Worm (Caenorhabditis elegans) whole organism, L1 larva: Measurements from ENCODE around the gene str-37.

Source experiments
- F16B12.6 ChIP-seq: fragments of 150-350 bp; optimal IDR thresholded peaks from 2 replicates; lab custom pipeline; 2014; ENCODE audit warnings: missing biosample characterization, missing genetic modification characterization
- Y116A8C.19 ChIP-seq: sonication (generic microtip); optimal IDR thresholded peaks from 2 replicates; lab custom pipeline; 2016; ENCODE audit warnings: missing compliant biosample characterization, missing genetic modification characterization, borderline replicate concordance
- aha-1 ChIP-seq: fragments of 150-350 bp; optimal IDR thresholded peaks from 2 replicates; lab custom pipeline; 2014; ENCODE audit warnings: missing biosample characterization, missing genetic modification characterization
- alr-1 ChIP-seq: fragments of 200-800 bp; sonication (Bioruptor generic); optimal IDR thresholded peaks from 2 replicates; lab custom pipeline; 2018; ENCODE audit warnings: borderline replicate concordance, mild to moderate bottlenecking, missing genetic modification characterization, missing compliant biosample characterization
- ama-1 ChIP-seq: fragments of 150-350 bp; optimal IDR thresholded peaks from 2 replicates; lab custom pipeline; 2014
- blmp-1 ChIP-seq: fragments of 150-350 bp; optimal IDR thresholded peaks from 2 replicates; lab custom pipeline; 2014; ENCODE audit warnings: missing biosample characterization, missing genetic modification characterization
- ceh-63 ChIP-seq: fragments of 200-800 bp; sonication (Bioruptor generic); optimal IDR thresholded peaks from 2 replicates; lab custom pipeline; 2018; ENCODE audit warnings: mild to moderate bottlenecking, missing genetic modification characterization, missing compliant biosample characterization
- ceh-8 ChIP-seq: fragments of 200-800 bp; sonication (Bioruptor generic); optimal IDR thresholded peaks from 2 replicates; lab custom pipeline; 2018; ENCODE audit warnings: mild to moderate bottlenecking, missing genetic modification characterization, moderate library complexity, missing compliant biosample characterization
- ceh-82 ChIP-seq, 3 experiments: fragments of 150-350 bp in 1 of 3; sonication (generic microtip) in 2 of 3; optimal IDR thresholded peaks; 2 replicates each; lab custom pipeline; 2014 to 2017; ENCODE audit warnings: missing biosample characterization in 3 of 3, missing genetic modification characterization in 3 of 3
- ces-1 ChIP-seq: fragments of 150-350 bp; optimal IDR thresholded peaks from 2 replicates; lab custom pipeline; 2014; ENCODE audit warnings: missing biosample characterization, missing genetic modification reagents, missing genetic modification characterization
- dsc-1 ChIP-seq: sonication (generic microtip); optimal IDR thresholded peaks from 2 replicates; lab custom pipeline; 2016; ENCODE audit warnings: mild to moderate bottlenecking, missing genetic modification characterization, missing compliant biosample characterization
- efl-1 ChIP-seq, 4 experiments: fragments of 150-350 bp; optimal IDR thresholded peaks in 3 of 4; peaks in 1 of 4; 1 replicate in 1 of 4; 2 replicates in 3 of 4; lab custom pipeline; 2014; ENCODE audit warnings: missing biosample characterization in 2 of 4, missing genetic modification characterization in 2 of 4, missing genetic modification reagents in 2 of 4
- egl-13 ChIP-seq: sonication (generic microtip); optimal IDR thresholded peaks from 2 replicates; lab custom pipeline; 2016; ENCODE audit warnings: missing genotype, missing genetic modification reagents, missing genetic modification characterization, missing compliant biosample characterization
- elt-3 ChIP-seq, 6 experiments: fragments of 150-350 bp in 1 of 6; sonication (generic microtip); optimal IDR thresholded peaks; 2 replicates each; lab custom pipeline; 2017 to 2018; ENCODE audit warnings: missing biosample characterization in 6 of 6, missing genetic modification characterization in 6 of 6, inconsistent platforms in 1 of 6
- fkh-10 ChIP-seq: sonication (generic microtip); optimal IDR thresholded peaks from 2 replicates; lab custom pipeline; 2017; ENCODE audit warnings: missing biosample characterization, missing genetic modification reagents, missing genetic modification characterization
- fos-1 ChIP-seq: fragments of 150-350 bp; optimal IDR thresholded peaks from 2 replicates; lab custom pipeline; 2014; ENCODE audit warnings: missing biosample characterization, missing genetic modification characterization
- hpl-2 ChIP-seq: fragments of 150-350 bp; optimal IDR thresholded peaks from 2 replicates; lab custom pipeline; 2014; ENCODE audit warnings: missing biosample characterization, missing genetic modification reagents, missing genetic modification characterization
- irx-1 ChIP-seq: sonication (generic microtip); optimal IDR thresholded peaks from 2 replicates; lab custom pipeline; 2016; ENCODE audit warnings: missing genetic modification characterization, missing compliant biosample characterization
- lin-13 ChIP-seq: fragments of 150-350 bp; optimal IDR thresholded peaks from 2 replicates; lab custom pipeline; 2014; ENCODE audit warnings: missing biosample characterization, missing genetic modification reagents, missing genetic modification characterization
- lin-14 ChIP-seq: fragments of 200-800 bp; sonication (Bioruptor generic); optimal IDR thresholded peaks from 2 replicates; lab custom pipeline; 2018; ENCODE audit warnings: mild to moderate bottlenecking, missing genetic modification characterization, moderate library complexity, missing compliant biosample characterization
- lin-15B ChIP-seq: fragments of 150-350 bp; sonication (generic microtip); optimal IDR thresholded peaks from 3 replicates; lab custom pipeline; 2014; ENCODE audit warnings: missing biosample characterization, missing genetic modification characterization
- lin-39 ChIP-seq: fragments of 150-350 bp; optimal IDR thresholded peaks from 2 replicates; lab custom pipeline; 2014; ENCODE audit warnings: missing biosample characterization, missing genetic modification reagents, missing genetic modification characterization
- lir-3 ChIP-seq: sonication (generic microtip); optimal IDR thresholded peaks from 2 replicates; lab custom pipeline; 2016; ENCODE audit warnings: mild to moderate bottlenecking, missing genetic modification characterization, moderate library complexity, missing compliant biosample characterization; ENCODE audit not compliant: poor library complexity
- lsy-2 ChIP-seq, 2 experiments: fragments of 150-350 bp; optimal IDR thresholded peaks; 2 replicates each; lab custom pipeline; 2014; ENCODE audit warnings: missing biosample characterization in 2 of 2, missing genetic modification characterization in 2 of 2
- mab-9 ChIP-seq: fragments of 200-800 bp; sonication (Bioruptor generic); IDR thresholded peaks from 2 replicates; pipeline ENCODE4 v1.3.6; 2022; ENCODE audit warnings: missing genetic modification reagents, missing genetic modification characterization, missing compliant biosample characterization
- mdl-1 ChIP-seq, 2 experiments: fragments of 150-350 bp; optimal IDR thresholded peaks; 2 replicates each; lab custom pipeline; 2014 to 2017; ENCODE audit warnings: missing biosample characterization in 2 of 2, missing genetic modification characterization in 2 of 2, inconsistent platforms in 1 of 2
- nhr-11 ChIP-seq: fragments of 150-350 bp; optimal IDR thresholded peaks from 2 replicates; lab custom pipeline; 2014; ENCODE audit warnings: missing biosample characterization, missing genetic modification characterization
- nhr-12 ChIP-seq: sonication (generic microtip); optimal IDR thresholded peaks from 2 replicates; lab custom pipeline; 2017; ENCODE audit warnings: missing biosample characterization, missing genetic modification characterization
- nhr-28 ChIP-seq: fragments of 150-350 bp; optimal IDR thresholded peaks from 2 replicates; lab custom pipeline; 2014; ENCODE audit warnings: missing biosample characterization, missing genetic modification characterization
- nhr-47 ChIP-seq: sonication (generic microtip); optimal IDR thresholded peaks from 2 replicates; lab custom pipeline; 2016; ENCODE audit warnings: mild to moderate bottlenecking, missing genetic modification characterization, moderate library complexity, missing compliant biosample characterization
- nhr-71 ChIP-seq: sonication (generic microtip); optimal IDR thresholded peaks from 2 replicates; lab custom pipeline; 2016; ENCODE audit warnings: mild to moderate bottlenecking, missing genetic modification characterization, moderate library complexity, missing compliant biosample characterization
- nhr-77 ChIP-seq: fragments of 150-350 bp; optimal IDR thresholded peaks from 2 replicates; lab custom pipeline; 2014; ENCODE audit warnings: missing biosample characterization, missing genetic modification characterization
- nhr-84 ChIP-seq: sonication (generic microtip); optimal IDR thresholded peaks from 2 replicates; lab custom pipeline; 2017; ENCODE audit warnings: missing biosample characterization, missing genetic modification characterization
- nhr-85 ChIP-seq: sonication (generic microtip); peaks from one replicate; lab custom pipeline; 2016; ENCODE audit warnings: missing genetic modification characterization, inconsistent platforms, missing compliant biosample characterization
- nhr-90 ChIP-seq: sonication (generic microtip); optimal IDR thresholded peaks from 2 replicates; lab custom pipeline; 2016; ENCODE audit warnings: mild to moderate bottlenecking, missing genetic modification characterization, missing compliant biosample characterization; ENCODE audit not compliant: poor library complexity
- pag-3 ChIP-seq: sonication (generic microtip); optimal IDR thresholded peaks from 2 replicates; lab custom pipeline; 2017; ENCODE audit warnings: missing genetic modification characterization, mild to moderate bottlenecking, missing compliant biosample characterization, antibody characterized with exemption, borderline replicate concordance; ENCODE audit not compliant: insufficient read depth
- pqm-1 ChIP-seq: sonication (generic microtip); optimal IDR thresholded peaks from 3 replicates; lab custom pipeline; 2017; ENCODE audit warnings: missing biosample characterization, missing genetic modification characterization
- rnt-1 ChIP-seq: sonication (generic microtip); optimal IDR thresholded peaks from 2 replicates; lab custom pipeline; 2016; ENCODE audit warnings: mild to moderate bottlenecking, missing genetic modification characterization, moderate library complexity, missing compliant biosample characterization
- skn-1 ChIP-seq: fragments of 150-350 bp; optimal IDR thresholded peaks from 2 replicates; lab custom pipeline; 2014; ENCODE audit warnings: missing biosample characterization, missing genetic modification characterization
- snpc-4 ChIP-seq: fragments of 150-350 bp; optimal IDR thresholded peaks from 2 replicates; lab custom pipeline; 2014; ENCODE audit warnings: missing biosample characterization, missing genetic modification characterization
- snu-23 ChIP-seq: sonication (generic microtip); optimal IDR thresholded peaks from 2 replicates; lab custom pipeline; 2016; ENCODE audit warnings: missing genetic modification characterization, missing compliant biosample characterization
- sup-37 ChIP-seq: fragments of 200-800 bp; sonication (Bioruptor generic); optimal IDR thresholded peaks from 2 replicates; lab custom pipeline; 2018; ENCODE audit warnings: mild to moderate bottlenecking, missing genetic modification characterization, missing compliant biosample characterization
- tbx-2 ChIP-seq: sonication (generic microtip); optimal IDR thresholded peaks from 2 replicates; lab custom pipeline; 2016; ENCODE audit warnings: missing genetic modification characterization, missing compliant biosample characterization
- tlp-1 ChIP-seq: fragments of 150-350 bp; optimal IDR thresholded peaks from 2 replicates; lab custom pipeline; 2014; ENCODE audit warnings: missing biosample characterization, missing genetic modification characterization
- unc-30 ChIP-seq: sonication (generic microtip); optimal IDR thresholded peaks from 2 replicates; lab custom pipeline; 2017; ENCODE audit warnings: missing biosample characterization, missing genetic modification characterization
- unc-62 ChIP-seq: fragments of 150-350 bp; optimal IDR thresholded peaks from 2 replicates; lab custom pipeline; 2014; ENCODE audit warnings: missing biosample characterization, missing genetic modification reagents, missing genetic modification characterization
- unc-98 ChIP-seq: fragments of 200-800 bp; sonication (Bioruptor generic); IDR thresholded peaks from 2 replicates; pipeline ENCODE4 v1.3.6; 2022; ENCODE audit warnings: missing genetic modification characterization, missing compliant biosample characterization
- vab-15 ChIP-seq: sonication (generic microtip); optimal IDR thresholded peaks from 2 replicates; lab custom pipeline; 2017; ENCODE audit warnings: missing genotype, mild to moderate bottlenecking, missing genetic modification characterization, missing compliant biosample characterization
- zip-4 ChIP-seq: fragments of 200-800 bp; sonication (Bioruptor generic); optimal IDR thresholded peaks from 2 replicates; lab custom pipeline; 2018; ENCODE audit warnings: mild to moderate bottlenecking, missing genetic modification characterization, moderate library complexity, missing compliant biosample characterization
- ztf-11 ChIP-seq, 2 experiments: sonication (generic microtip); optimal IDR thresholded peaks; 2 replicates each; lab custom pipeline; 2016 to 2017; ENCODE audit warnings: missing genetic modification characterization in 2 of 2, missing biosample characterization in 1 of 2, missing compliant biosample characterization in 1 of 2

Gene str-37

DNA sequence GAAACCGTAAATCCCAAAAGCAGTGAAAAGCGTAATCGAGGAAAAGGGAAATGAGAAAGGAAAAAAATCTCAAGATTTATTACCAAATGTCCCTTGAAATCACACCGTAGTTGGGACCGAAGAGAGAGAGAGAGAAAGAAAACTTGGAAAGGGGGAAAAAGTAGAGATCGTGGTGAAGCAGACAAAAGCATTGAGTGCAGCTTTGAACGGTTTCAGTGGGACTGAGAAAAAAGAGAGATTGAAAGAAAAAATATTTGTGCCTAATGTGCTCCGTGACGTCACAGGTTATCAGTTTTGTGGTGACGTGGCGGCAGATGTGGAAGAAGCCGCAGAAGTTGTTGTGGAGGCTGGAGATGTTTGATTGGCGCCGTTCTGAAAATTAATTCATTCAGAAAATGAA lies 42.7 kb downstream of the str-37 start:
- no peak for TF ChIP-seq lin-15B (tag; lab: Kevin White, UChicago)
- TF ChIP-seq tbx-2 (tag; lab: Kevin White, UChicago) = no peak
- no peak for TF ChIP-seq alr-1 (tag; lab: Kevin White, UChicago)
- no peak for TF ChIP-seq nhr-90
- peak; percentile 23 for TF ChIP-seq nhr-85 (tag; lab: Kevin White, UChicago)
- peak; percentile 63 for TF ChIP-seq blmp-1
- TF ChIP-seq Y116A8C.19 (tag; lab: Kevin White, UChicago) = no peak
- no peak for TF ChIP-seq ceh-82 (tag; optimal IDR thresholded peaks at IDR 0.05; lab: Kevin White, UChicago)
- no peak for TF ChIP-seq nhr-84 (tag; lab: Kevin White, UChicago)

DNA sequence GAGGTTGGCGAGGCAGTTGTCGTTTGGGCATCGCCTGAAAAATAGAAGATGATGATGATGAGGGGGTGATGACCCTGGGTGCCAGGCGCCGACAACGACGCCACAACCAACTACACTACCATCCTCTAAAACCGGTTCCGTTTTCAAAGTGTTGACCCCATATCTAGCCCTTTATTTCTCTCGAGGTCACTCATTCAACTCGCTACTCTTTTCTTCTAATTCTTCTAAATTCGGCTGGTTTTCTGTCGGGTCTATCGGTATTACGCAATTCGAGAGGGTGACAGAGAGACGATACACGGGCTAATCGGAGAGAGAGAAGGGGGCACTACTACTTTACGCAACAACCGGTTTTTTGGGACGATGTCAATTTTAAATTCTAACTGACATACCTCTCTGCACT lies 43.8 kb downstream of the str-37 start:
- TF ChIP-seq efl-1 (optimal IDR thresholded peaks at IDR 0.05; lab: Kevin White, UChicago) (peak; percentile 14 to 44), efl-1 (GFP tag; optimal IDR thresholded peaks at IDR 0.05 in 1 of 2; lab: Kevin White, UChicago) (peak in 1 of 2 experiments; percentile 94), hpl-2 (GFP tag; lab: Kevin White, UChicago) (peak; percentile 10), mdl-1 (tag; optimal IDR thresholded peaks at IDR 0.05; lab: Kevin White, UChicago) (peak in 1 of 2 experiments; percentile 68), alr-1 (tag; lab: Kevin White, UChicago) (no peak), dsc-1 (tag; lab: Kevin White, UChicago) (no peak), ama-1 (lab: Kevin White, UChicago) (no peak), nhr-47 (tag; lab: Kevin White, UChicago) (peak; percentile 60), lin-13 (GFP tag; lab: Kevin White, UChicago) (peak; percentile 54), egl-13 (tag; lab: Kevin White, UChicago) (no peak), sup-37 (GFP tag; lab: Kevin White, UChicago) (no peak), ces-1 (GFP tag; lab: Kevin White, UChicago) (no peak), fos-1 (tag; lab: Kevin White, UChicago) (peak; percentile 66), fkh-10 (GFP tag; lab: Kevin White, UChicago) (no peak), lin-14 (peak; percentile 96), lir-3 (tag; lab: Kevin White, UChicago) (peak; percentile 26), irx-1 (tag; lab: Kevin White, UChicago) (peak; percentile 62), nhr-71 (tag; lab: Kevin White, UChicago) (peak; percentile 86), nhr-85 (tag; lab: Kevin White, UChicago) (peak; percentile 100), lsy-2 (tag; optimal IDR thresholded peaks at IDR 0.05; lab: Kevin White, UChicago) (peak; percentile 63 to 75), nhr-28 (no peak), ceh-63 (GFP tag; lab: Kevin White, UChicago) (no peak), nhr-77 (tag; lab: Kevin White, UChicago) (peak; percentile 42), elt-3 (tag; optimal IDR thresholded peaks at IDR 0.05; lab: Kevin White, UChicago) (peak in 5 of 6 experiments; percentile 59 to 96 (median 93)), tbx-2 (tag; lab: Kevin White, UChicago) (peak; percentile 55), ztf-11 (tag; optimal IDR thresholded peaks at IDR 0.05; lab: Kevin White, UChicago) (no peak), F16B12.6 (tag; lab: Kevin White, UChicago) (no peak), nhr-12 (tag; lab: Kevin White, UChicago) (no peak), aha-1 (no peak), skn-1 (tag; lab: Kevin White, UChicago) (peak; percentile 5), vab-15 (no peak), rnt-1 (tag; lab: Kevin White, UChicago) (peak; percentile 38), unc-62 (GFP tag; lab: Kevin White, UChicago) (no peak), unc-30 (tag; lab: Kevin White, UChicago) (no peak), pqm-1 (no peak), snu-23 (GFP tag; lab: Kevin White, UChicago) (peak; percentile 92), ceh-8 (GFP tag; lab: Kevin White, UChicago) (no peak), snpc-4 (tag; lab: Kevin White, UChicago) (no peak), tlp-1 (tag; lab: Kevin White, UChicago) (no peak), nhr-90 (peak; percentile 84), pag-3 (tag; lab: Kevin White, UChicago) (no peak), zip-4 (GFP tag; lab: Kevin White, UChicago) (peak; percentile 44), nhr-11 (tag; lab: Kevin White, UChicago) (no peak), unc-98 (GFP tag; lab: Robert Waterston, UW) (no peak), lin-39 (no peak), mab-9 (GFP tag; lab: Robert Waterston, UW) (no peak)
